Worm (Caenorhabditis elegans) whole organism, early embryonic: Measurements from ENCODE around the gene aex-2.

Experiments
- B0310.2 ChIP-seq: sonication (generic microtip); optimal IDR thresholded peaks from 2 replicates; lab custom pipeline; 2016; ENCODE audit warnings: mild to moderate bottlenecking, missing genetic modification characterization, missing compliant biosample characterization
- F13C5.2 ChIP-seq: sonication (generic microtip); optimal IDR thresholded peaks from 2 replicates; lab custom pipeline; 2017; ENCODE audit warnings: mild to moderate bottlenecking, missing genetic modification characterization, inconsistent platforms, missing compliant biosample characterization
- aly-1 ChIP-seq: sonication (generic microtip); optimal IDR thresholded peaks from 2 replicates; lab custom pipeline; 2016; ENCODE audit warnings: missing genetic modification characterization, missing compliant biosample characterization
- ama-1 ChIP-seq: fragments of 150-350 bp; optimal IDR thresholded peaks from 2 replicates; lab custom pipeline; 2014
- ceh-13 ChIP-seq: fragments of 200-800 bp; sonication (Bioruptor generic); optimal IDR thresholded peaks from 2 replicates; lab custom pipeline; 2018; ENCODE audit warnings: mild to moderate bottlenecking, missing genetic modification characterization, missing compliant biosample characterization
- ceh-36 ChIP-seq: sonication (generic microtip); optimal IDR thresholded peaks from 2 replicates; lab custom pipeline; 2016; ENCODE audit warnings: missing genetic modification characterization, inconsistent platforms, missing compliant biosample characterization
- ets-7 ChIP-seq: sonication (generic microtip); optimal IDR thresholded peaks from 2 replicates; lab custom pipeline; 2016; ENCODE audit warnings: missing genotype, missing genetic modification characterization, missing compliant biosample characterization
- flt-1 ChIP-seq: fragments of 200-800 bp; sonication (Bioruptor generic); IDR thresholded peaks from 2 replicates; pipeline ENCODE4 v1.3.6; 2022; ENCODE audit warnings: missing genetic modification characterization, missing compliant biosample characterization
- hmbx-1 ChIP-seq: sonication (generic microtip); optimal IDR thresholded peaks from 2 replicates; lab custom pipeline; 2016; ENCODE audit warnings: mild to moderate bottlenecking, missing genetic modification characterization, missing compliant biosample characterization
- hmg-4 ChIP-seq: fragments of 200-800 bp; sonication (Bioruptor generic); optimal IDR thresholded peaks from 2 replicates; lab custom pipeline; 2018; ENCODE audit warnings: mild to moderate bottlenecking, missing genetic modification characterization, missing compliant biosample characterization
- hnd-1 ChIP-seq: sonication (generic microtip); optimal IDR thresholded peaks from 2 replicates; lab custom pipeline; 2016; ENCODE audit warnings: missing genetic modification characterization, missing compliant biosample characterization
- pes-1 ChIP-seq: fragments of 200-800 bp; sonication (Bioruptor generic); IDR thresholded peaks from 2 replicates; pipeline ENCODE4 v1.3.6; 2022; ENCODE audit warnings: missing genetic modification reagents, missing genetic modification characterization, missing compliant biosample characterization
- scrt-1 ChIP-seq: fragments of 200-800 bp; sonication (Bioruptor generic); IDR thresholded peaks from 2 replicates; pipeline ENCODE4 v1.3.6; 2022; ENCODE audit warnings: missing genetic modification characterization, missing compliant biosample characterization
- sea-1 ChIP-seq: fragments of 200-800 bp; sonication (Bioruptor generic); conservative IDR thresholded peaks from 2 replicates; pipeline ENCODE4 v1.3.6; 2022; ENCODE audit warnings: missing genetic modification characterization, missing compliant biosample characterization
- tbx-11 ChIP-seq: fragments of 200-800 bp; sonication (Bioruptor generic); IDR thresholded peaks from 2 replicates; pipeline ENCODE4 v1.3.6; 2022; ENCODE audit warnings: missing genetic modification characterization, missing compliant biosample characterization
- tbx-37 ChIP-seq: fragments of 200-800 bp; sonication (Bioruptor generic); conservative IDR thresholded peaks from 2 replicates; pipeline ENCODE4 v1.3.6; 2022; ENCODE audit warnings: missing genetic modification reagents, missing genetic modification characterization, missing compliant biosample characterization
- tra-4 ChIP-seq: sonication (generic microtip); optimal IDR thresholded peaks from 2 replicates; lab custom pipeline; 2017; ENCODE audit warnings: missing genetic modification characterization, missing compliant biosample characterization

The aex-2 gene

DNA sequence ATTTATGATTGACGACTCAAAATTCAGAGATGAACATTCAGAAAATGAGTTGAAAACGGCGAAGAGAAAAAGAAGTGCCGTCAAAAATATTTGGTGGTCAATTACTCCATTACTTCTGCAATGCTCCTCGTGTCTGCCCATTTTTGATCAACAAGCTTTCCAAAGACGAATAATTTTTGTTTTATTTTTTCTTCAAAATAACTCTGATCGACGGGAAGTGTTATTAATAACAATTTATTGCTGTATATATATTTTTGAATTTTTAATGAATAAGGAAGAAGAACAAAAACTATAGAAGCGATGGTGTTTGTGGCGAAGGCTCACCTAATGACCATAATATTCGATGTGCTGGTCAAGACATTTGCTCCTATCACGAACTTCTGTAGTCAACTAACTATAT, 32.8 kb downstream of the aex-2 start, which contains the start of gene C11E4.8:
Gene C11E4.8, plus strand, starts transcription at position 301 of the 400 bp plus-strand sequence.
- TF ChIP-seq tra-4 (tag; lab: Kevin White, UChicago), result no peak
- TF ChIP-seq tbx-11 (GFP tag; lab: Robert Waterston, UW), result no peak

ce11 chrX:9616919-9617318, 36.0 kb downstream of the aex-2 start, which contains the start of gene C11E4.7:
Gene C11E4.7 (plus strand): TSS chrX:9617219.
- TF ChIP-seq F13C5.2 (tag; lab: Kevin White, UChicago) (no peak), aly-1 (no peak), ets-7 (tag; lab: Kevin White, UChicago) (no peak), B0310.2 (tag; lab: Kevin White, UChicago) (no peak), pes-1 (GFP tag; lab: Robert Waterston, UW) (no peak), flt-1 (no peak), scrt-1 (GFP tag; lab: Robert Waterston, UW) (no peak), ceh-36 (no peak), hmg-4 (GFP tag; lab: Kevin White, UChicago) (no peak)

- TF ChIP-seq ceh-36, result no peak
- TF ChIP-seq hmg-4 (GFP tag; lab: Kevin White, UChicago), result no peak
- no peak for TF ChIP-seq B0310.2 (tag; lab: Kevin White, UChicago)
- TF ChIP-seq tra-4 (tag; lab: Kevin White, UChicago), result no peak
- TF ChIP-seq aly-1, result no peak
- no peak for TF ChIP-seq sea-1 (GFP tag; lab: Robert Waterston, UW)
- no peak for TF ChIP-seq flt-1
- no peak for TF ChIP-seq ceh-13 (GFP tag; lab: Kevin White, UChicago)
- no peak for TF ChIP-seq tbx-37 (GFP tag; lab: Robert Waterston, UW)
- TF ChIP-seq tbx-11 (GFP tag; lab: Robert Waterston, UW), result no peak
- no peak for TF ChIP-seq hnd-1
- no peak for TF ChIP-seq pes-1 (GFP tag; lab: Robert Waterston, UW)
- TF ChIP-seq F13C5.2 (tag; lab: Kevin White, UChicago), result no peak
- TF ChIP-seq ets-7 (tag; lab: Kevin White, UChicago), result no peak
- TF ChIP-seq hmbx-1 (tag; lab: Kevin White, UChicago), result no peak
- TF ChIP-seq scrt-1 (GFP tag; lab: Robert Waterston, UW), result no peak
- TF ChIP-seq ama-1 (lab: Kevin White, UChicago), result no peak
Measured at ce11 chrX:9610040-9610613, 42.8 kb downstream of the aex-2 start, which contains the start of gene C11E4.6. Gene C11E4.6 (plus strand): TSS chrX:9610563.

DNA sequence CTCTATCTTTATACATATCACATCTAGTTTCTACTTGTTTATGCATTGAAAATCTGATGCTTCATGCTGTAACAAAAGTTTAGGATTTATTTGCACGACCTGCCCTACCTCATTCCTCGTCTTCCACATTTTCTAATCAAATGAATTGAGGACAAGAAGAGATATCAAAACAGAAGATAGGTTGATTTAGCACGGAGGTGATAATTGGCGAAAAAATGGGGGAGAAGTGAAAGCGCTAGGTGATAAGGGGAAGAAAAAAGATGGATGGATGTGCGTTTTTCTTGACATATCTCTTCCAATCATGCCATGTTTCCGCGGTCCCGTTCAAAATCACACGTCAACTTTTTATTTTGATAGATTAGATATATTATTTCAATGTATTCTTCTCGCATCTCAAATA, 44.8 kb downstream of the aex-2 start:
- TF ChIP-seq aly-1 (no peak), ama-1 (lab: Kevin White, UChicago) (no peak), tbx-11 (GFP tag; lab: Robert Waterston, UW) (no peak), F13C5.2 (tag; lab: Kevin White, UChicago) (no peak), pes-1 (GFP tag; lab: Robert Waterston, UW) (no peak), ets-7 (tag; lab: Kevin White, UChicago) (no peak), tbx-37 (GFP tag; lab: Robert Waterston, UW) (no peak), flt-1 (no peak), scrt-1 (GFP tag; lab: Robert Waterston, UW) (no peak)

- no peak for TF ChIP-seq scrt-1 (GFP tag; lab: Robert Waterston, UW)
- TF ChIP-seq hmg-4 (GFP tag; lab: Kevin White, UChicago), result no peak
- TF ChIP-seq ets-7 (tag; lab: Kevin White, UChicago), result no peak
- TF ChIP-seq tra-4 (tag; lab: Kevin White, UChicago), result no peak
- TF ChIP-seq B0310.2 (tag; lab: Kevin White, UChicago), result no peak
- no peak for TF ChIP-seq hmbx-1 (tag; lab: Kevin White, UChicago)
- no peak for TF ChIP-seq hnd-1
- no peak for TF ChIP-seq pes-1 (GFP tag; lab: Robert Waterston, UW)
- no peak for TF ChIP-seq ama-1 (lab: Kevin White, UChicago)
- TF ChIP-seq aly-1, result no peak
- no peak for TF ChIP-seq ceh-36
- TF ChIP-seq ceh-13 (GFP tag; lab: Kevin White, UChicago), result no peak
- no peak for TF ChIP-seq F13C5.2 (tag; lab: Kevin White, UChicago)
- TF ChIP-seq flt-1, result no peak
- no peak for TF ChIP-seq tbx-11 (GFP tag; lab: Robert Waterston, UW)
- TF ChIP-seq tbx-37 (GFP tag; lab: Robert Waterston, UW), result no peak
- no peak for TF ChIP-seq sea-1 (GFP tag; lab: Robert Waterston, UW)
Measured at ce11 chrX:9603180-9603579, 49.7 kb downstream of the aex-2 start.

DNA sequence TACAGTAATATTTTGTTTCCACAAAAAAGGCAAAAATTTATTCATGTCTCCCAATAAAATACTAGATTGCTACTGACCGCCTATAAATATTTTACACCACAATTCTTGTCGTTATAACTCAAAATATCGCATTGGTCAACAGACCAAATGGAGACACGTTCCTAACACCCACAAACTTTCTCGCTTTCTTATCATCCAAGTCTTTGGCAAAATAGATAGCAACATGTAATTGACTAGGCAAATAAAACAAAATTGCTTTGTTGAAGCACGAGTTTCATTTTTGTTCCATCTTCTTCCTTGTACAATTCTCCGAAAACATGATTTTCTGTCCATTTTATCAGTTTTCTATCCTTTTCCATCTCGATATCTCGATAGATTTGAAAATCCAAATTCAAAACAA, 50.3 kb downstream of the aex-2 start:
- no peak for TF ChIP-seq tbx-11 (GFP tag; lab: Robert Waterston, UW)
- no peak for TF ChIP-seq flt-1
- TF ChIP-seq tra-4 (tag; lab: Kevin White, UChicago), result no peak
- no peak for TF ChIP-seq F13C5.2 (tag; lab: Kevin White, UChicago)
- no peak for TF ChIP-seq hnd-1
- no peak for TF ChIP-seq B0310.2 (tag; lab: Kevin White, UChicago)
- TF ChIP-seq hmbx-1 (tag; lab: Kevin White, UChicago), result no peak
- no peak for TF ChIP-seq ceh-13 (GFP tag; lab: Kevin White, UChicago)
- TF ChIP-seq ama-1 (lab: Kevin White, UChicago), result no peak
- TF ChIP-seq hmg-4 (GFP tag; lab: Kevin White, UChicago), result no peak
- TF ChIP-seq aly-1, result no peak
- TF ChIP-seq tbx-37 (GFP tag; lab: Robert Waterston, UW), result no peak
- TF ChIP-seq ceh-36, result no peak
- no peak for TF ChIP-seq sea-1 (GFP tag; lab: Robert Waterston, UW)
- no peak for TF ChIP-seq ets-7 (tag; lab: Kevin White, UChicago)
